Fruit fly (Drosophila melanogaster): ENCODE measurements around the gene Hsp110.

- TF ChIP-seq toe (GFP tag; optimal IDR thresholded peaks at IDR 0.05), result peak; percentile 96
- peak; percentile 99 for TF ChIP-seq CG7101 (tag; optimal IDR thresholded peaks at IDR 0.05)
- TF ChIP-seq kay (GFP tag; ENCODE audit: borderline replicate concordance), result peak; percentile 96
- TF ChIP-seq CG12768 (GFP tag; optimal IDR thresholded peaks at IDR 0.05), result peak; percentile 99
- TF ChIP-seq Mnt (GFP tag; optimal IDR thresholded peaks at IDR 0.05), result peak; percentile 99
- TF ChIP-seq CG14711 (tag; optimal IDR thresholded peaks at IDR 0.05), result peak; percentile 97
- TF ChIP-seq tj (GFP tag; optimal IDR thresholded peaks at IDR 0.05), result peak; percentile 90
- TF ChIP-seq CG11617 (GFP tag; optimal IDR thresholded peaks at IDR 0.05), result peak; percentile 98
- peak; percentile 94 for TF ChIP-seq bab1 (GFP tag; optimal IDR thresholded peaks at IDR 0.05)
- TF ChIP-seq CG7045 (GFP tag; optimal IDR thresholded peaks at IDR 0.05), result peak; percentile 98
- TF ChIP-seq cnc (optimal IDR thresholded peaks at IDR 0.05), result no peak
Observed at dm6 chr3L:14004963-14005458, 31.8 kb upstream of the Hsp110 start.

Measured in whole organism, adult.